Fruit fly (Drosophila melanogaster) whole organism, embryonic: ENCODE measurements around the gene CG42342.

Experiments
- Aef1 ChIP-seq: fragments of 200-800 bp; sonication (Bioruptor generic); IDR thresholded peaks from 3 replicates; pipeline ENCODE4 v1.3.6; 2022; ENCODE audit warnings: missing biosample characterization, missing genetic modification characterization
- Asciz ChIP-seq: fragments of 200-800 bp; sonication (Bioruptor generic); optimal IDR thresholded peaks from 2 replicates; lab custom pipeline; 2017; ENCODE audit warnings: missing biosample characterization, mild to moderate bottlenecking, missing genetic modification characterization, missing genetic modification reagents
- CG10274 ChIP-seq: fragments of 200-800 bp; sonication (Bioruptor generic); optimal IDR thresholded peaks from 3 replicates; lab custom pipeline; 2017; ENCODE audit warnings: missing biosample characterization, mild to moderate bottlenecking, missing genetic modification characterization
- CG10654 ChIP-seq: fragments of 200-800 bp; sonication (Bioruptor generic); optimal IDR thresholded peaks from 2 replicates; lab custom pipeline; 2016; ENCODE audit warnings: missing biosample characterization, missing genetic modification characterization
- CG11456 ChIP-seq: fragments of 200-800 bp; sonication (Bioruptor generic); IDR thresholded peaks from 3 replicates; pipeline ENCODE4 v1.3.6; 2022; ENCODE audit warnings: missing biosample characterization, missing genetic modification characterization
- CG11695 ChIP-seq: fragments of 200-800 bp; sonication (Bioruptor generic); IDR thresholded peaks from 3 replicates; pipeline ENCODE4 v1.3.6; 2022; ENCODE audit warnings: missing biosample characterization, missing genetic modification characterization
- CG13287 ChIP-seq: fragments of 200-800 bp; sonication (Bioruptor generic); IDR thresholded peaks from 2 replicates; pipeline ENCODE4 v1.3.6; 2022; ENCODE audit warnings: missing biosample characterization, missing genetic modification characterization; ENCODE audit not compliant: partially characterized antibody
- CG15073 ChIP-seq: fragments of 200-800 bp; sonication (Bioruptor generic); optimal IDR thresholded peaks from 2 replicates; lab custom pipeline; 2016; ENCODE audit warnings: missing biosample characterization, missing genetic modification characterization
- CG1529 ChIP-seq: fragments of 200-800 bp; sonication (Bioruptor generic); optimal IDR thresholded peaks from 3 replicates; lab custom pipeline; 2018; ENCODE audit warnings: missing biosample characterization, missing genetic modification characterization
- CG1603 ChIP-seq: fragments of 200-800 bp; sonication (Bioruptor generic); optimal IDR thresholded peaks from 2 replicates; lab custom pipeline; 2019; ENCODE audit warnings: missing biosample characterization, mild to moderate bottlenecking, missing genetic modification characterization, moderate library complexity
- CG16779 ChIP-seq: fragments of 200-800 bp; sonication (Bioruptor generic); IDR thresholded peaks from 2 replicates; pipeline ENCODE4 v1.3.6; 2022; ENCODE audit warnings: missing biosample characterization, missing genetic modification characterization
- CG16863 ChIP-seq: fragments of 200-800 bp; sonication (Bioruptor generic); optimal IDR thresholded peaks from 3 replicates; lab custom pipeline; 2016; ENCODE audit warnings: missing biosample characterization, missing genetic modification characterization
- CG17912 ChIP-seq: fragments of 200-800 bp; sonication (Bioruptor generic); optimal IDR thresholded peaks from 2 replicates; lab custom pipeline; 2018; ENCODE audit warnings: missing biosample characterization, mild to moderate bottlenecking, missing genetic modification characterization
- CG1792 ChIP-seq: fragments of 200-800 bp; sonication (Bioruptor generic); optimal IDR thresholded peaks from 2 replicates; lab custom pipeline; 2016; ENCODE audit warnings: missing biosample characterization, missing genetic modification characterization
- CG1832 ChIP-seq: fragments of 200-800 bp; sonication (Bioruptor generic); optimal IDR thresholded peaks from 2 replicates; lab custom pipeline; 2017; ENCODE audit warnings: missing biosample characterization, mild to moderate bottlenecking, missing genetic modification characterization, inconsistent platforms
- CG18599 ChIP-seq: fragments of 200-800 bp; sonication (Bioruptor generic); optimal IDR thresholded peaks from 3 replicates; lab custom pipeline; 2017; ENCODE audit warnings: missing biosample characterization, missing genetic modification characterization, mild to moderate bottlenecking, moderate library complexity, missing genetic modification reagents
- CG2875 ChIP-seq: fragments of 200-800 bp; sonication (Bioruptor generic); optimal IDR thresholded peaks from 2 replicates; lab custom pipeline; 2017; ENCODE audit warnings: missing biosample characterization, mild to moderate bottlenecking, missing genetic modification characterization, missing genetic modification reagents
- CG3065 ChIP-seq: fragments of 200-800 bp; sonication (Bioruptor generic); optimal IDR thresholded peaks from 2 replicates; lab custom pipeline; 2016; ENCODE audit warnings: missing biosample characterization, missing genetic modification characterization
- CG31365 ChIP-seq: fragments of 200-800 bp; sonication (Bioruptor generic); optimal IDR thresholded peaks from 2 replicates; lab custom pipeline; 2018; ENCODE audit warnings: missing biosample characterization, mild to moderate bottlenecking, missing genetic modification characterization
- CG32772 ChIP-seq: fragments of 200-800 bp; sonication (Bioruptor generic); IDR thresholded peaks from 2 replicates; pipeline ENCODE4 v1.3.6; 2022; ENCODE audit warnings: missing biosample characterization, missing genetic modification characterization
- CG34224 ChIP-seq: fragments of 200-800 bp; sonication (Bioruptor generic); IDR thresholded peaks from 3 replicates; pipeline ENCODE4 v1.3.6; 2022; ENCODE audit warnings: missing biosample characterization, missing genetic modification characterization; ENCODE audit not compliant: partially characterized antibody
- CG5953 ChIP-seq: fragments of 200-800 bp; sonication (Bioruptor generic); IDR thresholded peaks from 2 replicates; pipeline ENCODE4 v1.3.6; 2022; ENCODE audit warnings: missing biosample characterization, missing genetic modification characterization
- CG7786 ChIP-seq: fragments of 200-800 bp; sonication (Bioruptor generic); optimal IDR thresholded peaks from 2 replicates; lab custom pipeline; 2016; ENCODE audit warnings: missing biosample characterization, missing genetic modification characterization
- CG8089 ChIP-seq: fragments of 200-800 bp; sonication (Bioruptor generic); optimal IDR thresholded peaks from 3 replicates; lab custom pipeline; 2016; ENCODE audit warnings: missing biosample characterization, missing genetic modification characterization
- CG8478 ChIP-seq: fragments of >200 bp; optimal IDR thresholded peaks from 2 replicates; lab custom pipeline; 2018
- CG9932 ChIP-seq: fragments of 200-800 bp; sonication (Bioruptor generic); IDR thresholded peaks from 2 replicates; pipeline ENCODE4 v1.3.6; 2022; ENCODE audit warnings: missing biosample characterization, missing genetic modification characterization
- D ChIP-seq, 2 experiments: fragments of 200-800 bp in 1 of 2; fragments of >200 bp in 1 of 2; sonication (Bioruptor generic) in 1 of 2; optimal IDR thresholded peaks; 2 replicates in 1 of 2; 3 replicates in 1 of 2; lab custom pipeline; 2017; ENCODE audit warnings: mild to moderate bottlenecking in 1 of 2, missing biosample characterization in 1 of 2, missing genetic modification characterization in 1 of 2, missing genetic modification reagents in 1 of 2
- Eip74EF ChIP-seq, 2 experiments: fragments of 200-800 bp in 1 of 2; fragments of >200 bp in 1 of 2; sonication (Bioruptor generic) in 1 of 2; optimal IDR thresholded peaks; 2 replicates each; lab custom pipeline; 2017 to 2019; ENCODE audit warnings: missing biosample characterization in 2 of 2, missing genetic modification characterization in 2 of 2, mild to moderate bottlenecking in 1 of 2, moderate library complexity in 1 of 2
- Fer3 ChIP-seq: fragments of 200-800 bp; sonication (Bioruptor generic); optimal IDR thresholded peaks from 2 replicates; lab custom pipeline; 2018; ENCODE audit warnings: missing biosample characterization, mild to moderate bottlenecking, missing genetic modification characterization, moderate library complexity
- MBD-R2 ChIP-seq: fragments of 200-800 bp; sonication (Bioruptor generic); IDR thresholded peaks from 2 replicates; pipeline ENCODE4 v1.3.6; 2022; ENCODE audit warnings: missing biosample characterization, missing genetic modification characterization
- NC2β ChIP-seq: fragments of 200-800 bp; sonication (Bioruptor generic); optimal IDR thresholded peaks from 2 replicates; lab custom pipeline; 2016; ENCODE audit warnings: missing biosample characterization, missing genetic modification characterization
- NK7.1 ChIP-seq: fragments of 200-800 bp; sonication (Bioruptor generic); optimal IDR thresholded peaks from 3 replicates; lab custom pipeline; 2016; ENCODE audit warnings: missing biosample characterization, missing genetic modification characterization
- Nf-YC ChIP-seq: fragments of 200-800 bp; optimal IDR thresholded peaks from 3 replicates; lab custom pipeline; 2019; ENCODE audit warnings: missing biosample characterization, mild to moderate bottlenecking, missing genetic modification characterization, moderate library complexity
- Poxn ChIP-seq: fragments of 200-800 bp; sonication (Bioruptor generic); IDR thresholded peaks from 2 replicates; pipeline ENCODE4 v1.3.6; 2022; ENCODE audit warnings: missing biosample characterization, missing genetic modification characterization
- abd-A ChIP-seq: fragments of 200-800 bp; sonication (Bioruptor generic); optimal IDR thresholded peaks from 3 replicates; lab custom pipeline; 2019; ENCODE audit warnings: missing biosample characterization, mild to moderate bottlenecking, missing genetic modification characterization, moderate library complexity
- ase ChIP-seq: fragments of 200-800 bp; sonication (Bioruptor generic); IDR thresholded peaks from 3 replicates; pipeline ENCODE4 v1.3.6; 2022; ENCODE audit warnings: missing biosample characterization, missing genetic modification characterization
- ato ChIP-seq: fragments of 200-800 bp; sonication (Bioruptor generic); IDR thresholded peaks from 2 replicates; pipeline ENCODE4 v1.3.6; 2022; ENCODE audit warnings: missing biosample characterization, missing genetic modification characterization; ENCODE audit not compliant: partially characterized antibody
- bcd ChIP-seq: fragments of 200-800 bp; sonication (Bioruptor generic); optimal IDR thresholded peaks from 2 replicates; lab custom pipeline; 2017; ENCODE audit warnings: missing biosample characterization, mild to moderate bottlenecking, missing genetic modification characterization
- btn ChIP-seq: fragments of 200-800 bp; sonication (Bioruptor generic); optimal IDR thresholded peaks from 2 replicates; lab custom pipeline; 2016; ENCODE audit warnings: missing biosample characterization, missing genetic modification characterization
- caup ChIP-seq: fragments of 200-800 bp; sonication (Bioruptor generic); optimal IDR thresholded peaks from 3 replicates; lab custom pipeline; 2017; ENCODE audit warnings: missing biosample characterization, mild to moderate bottlenecking, missing genetic modification characterization, moderate library complexity; ENCODE audit not compliant: severe bottlenecking
- chif ChIP-seq, 2 experiments: fragments of 200-800 bp; sonication (Bioruptor generic); optimal IDR thresholded peaks; 3 replicates each; lab custom pipeline; 2016; ENCODE audit warnings: missing biosample characterization in 2 of 2, missing genetic modification characterization in 2 of 2
- crol ChIP-seq: fragments of 200-800 bp; sonication (Bioruptor generic); IDR thresholded peaks from 2 replicates; pipeline ENCODE4 v1.3.6; 2022; ENCODE audit warnings: missing biosample characterization, missing genetic modification characterization
- en ChIP-seq: fragments of 200-800 bp; sonication (Bioruptor generic); optimal IDR thresholded peaks from 2 replicates; lab custom pipeline; 2016; ENCODE audit warnings: missing biosample characterization, missing genetic modification characterization
- eyg ChIP-seq: fragments of 200-800 bp; sonication (Bioruptor generic); optimal IDR thresholded peaks from 3 replicates; lab custom pipeline; 2016; ENCODE audit warnings: missing biosample characterization, missing genetic modification characterization
- fru ChIP-seq: fragments of >200 bp; optimal IDR thresholded peaks from 2 replicates; lab custom pipeline; 2017
- gro ChIP-seq: fragments of 200-800 bp; sonication (Bioruptor generic); optimal IDR thresholded peaks from 2 replicates; lab custom pipeline; 2016; ENCODE audit warnings: missing biosample characterization, missing genetic modification characterization
- jumu ChIP-seq: fragments of 200-800 bp; sonication (Bioruptor generic); optimal IDR thresholded peaks from 3 replicates; lab custom pipeline; 2016; ENCODE audit warnings: missing biosample characterization, missing genetic modification characterization
- pho ChIP-seq: fragments of 200-800 bp; sonication (Bioruptor generic); optimal IDR thresholded peaks from 2 replicates; lab custom pipeline; 2016; ENCODE audit warnings: missing biosample characterization, missing genetic modification characterization
- sisA ChIP-seq: fragments of 200-800 bp; sonication (Bioruptor generic); IDR thresholded peaks from 2 replicates; pipeline ENCODE4 v1.3.6; 2022; ENCODE audit warnings: missing biosample characterization, missing genetic modification characterization
- twi ChIP-seq: fragments of 200-800 bp; optimal IDR thresholded peaks from 2 replicates; lab custom pipeline; 2019; ENCODE audit warnings: missing biosample characterization, mild to moderate bottlenecking, missing genetic modification characterization, moderate library complexity
- yki ChIP-seq: fragments of >200 bp; optimal IDR thresholded peaks from 3 replicates; lab custom pipeline; 2018

Gene CG42342

DNA sequence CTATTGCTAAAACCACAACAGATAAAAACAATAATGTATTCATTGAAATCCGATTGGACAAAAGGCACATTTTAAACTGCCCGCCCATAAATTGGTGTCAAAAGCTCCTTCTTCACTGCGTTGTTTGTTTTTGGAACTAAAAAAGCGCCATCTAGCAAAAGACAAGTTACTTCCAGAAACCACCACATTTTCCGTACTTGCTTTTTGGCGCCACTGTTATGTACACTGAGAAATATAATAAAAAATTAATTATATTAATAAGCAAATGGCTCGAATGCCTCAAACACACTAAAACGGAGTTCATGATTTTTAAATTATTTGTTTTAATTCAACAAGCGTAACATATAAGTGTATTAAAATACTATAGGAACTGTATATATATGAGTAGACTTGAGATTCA is 5.2 kb upstream of the CG42342 start (continued):
- TF ChIP-seq eyg, result peak; percentile 54
- peak; percentile 83 for TF ChIP-seq caup
- TF ChIP-seq gro (GFP tag; lab: Kevin White, UChicago), result no peak
- TF ChIP-seq D (optimal IDR thresholded peaks at IDR 0.05; lab: Kevin White, UChicago), result no peak
- TF ChIP-seq D (GFP tag; optimal IDR thresholded peaks at IDR 0.05; lab: Kevin White, UChicago), result peak; percentile 57
- TF ChIP-seq CG18599 (GFP tag; lab: Kevin White, UChicago), result peak; percentile 85
- no peak for TF ChIP-seq CG8478 (lab: Kevin White, UChicago)
- peak in 1 of 2 experiments; percentile 72 for TF ChIP-seq Eip74EF (GFP tag; optimal IDR thresholded peaks at IDR 0.05; lab: Kevin White, UChicago)
- no peak for TF ChIP-seq yki (lab: Kevin White, UChicago)
- peak; percentile 67 for TF ChIP-seq CG31365 (tag; lab: Kevin White, UChicago)
- peak; percentile 92 for TF ChIP-seq CG9932 (GFP tag; lab: Robert Waterston, UW)
- peak; percentile 73 for TF ChIP-seq CG2875 (GFP tag; lab: Kevin White, UChicago)
- no peak for TF ChIP-seq Poxn (GFP tag; lab: Robert Waterston, UW)
- TF ChIP-seq ase (GFP tag; lab: Robert Waterston, UW), result peak; percentile 95
- TF ChIP-seq CG10654, result peak; percentile 80
- peak; percentile 61 for TF ChIP-seq pho
- TF ChIP-seq CG16863 (GFP tag; lab: Kevin White, UChicago), result peak; percentile 66
- peak; percentile 36 for TF ChIP-seq CG1792 (GFP tag; lab: Kevin White, UChicago)
- no peak for TF ChIP-seq CG1832 (GFP tag; lab: Kevin White, UChicago)
- TF ChIP-seq CG1529, result peak; percentile 58
- TF ChIP-seq CG8089 (GFP tag; lab: Kevin White, UChicago), result peak; percentile 49
- peak; percentile 84 for TF ChIP-seq bcd
- peak; percentile 87 for TF ChIP-seq Fer3
- TF ChIP-seq CG1603 (tag; lab: Kevin White, UChicago), result peak; percentile 72
- no peak for TF ChIP-seq fru (lab: Kevin White, UChicago)
- TF ChIP-seq CG32772 (GFP tag; lab: Robert Waterston, UW), result peak; percentile 84
- TF ChIP-seq Aef1, result peak; percentile 85
- no peak for TF ChIP-seq CG13287 (GFP tag; lab: Robert Waterston, UW)
- TF ChIP-seq CG10274 (GFP tag; lab: Kevin White, UChicago), result peak; percentile 4
- TF ChIP-seq CG5953, result peak; percentile 90
- peak; percentile 25; the same call in 1 of the 2 replicates for TF ChIP-seq MBD-R2
- no peak for TF ChIP-seq abd-A (tag; lab: Kevin White, UChicago)
- TF ChIP-seq crol, result no peak
- peak; percentile 97 for TF ChIP-seq CG11456 (GFP tag; lab: Robert Waterston, UW)
- no peak for TF ChIP-seq CG34224 (GFP tag; lab: Robert Waterston, UW)
- peak; percentile 50 to 78 for TF ChIP-seq chif (GFP tag; optimal IDR thresholded peaks at IDR 0.05; lab: Kevin White, UChicago)
- peak; percentile 57 for TF ChIP-seq en (GFP tag; lab: Kevin White, UChicago)
- peak; percentile 77 for TF ChIP-seq Asciz
- peak; percentile 52 for TF ChIP-seq CG3065
- TF ChIP-seq btn (GFP tag; lab: Kevin White, UChicago), result peak; percentile 10
- peak; percentile 69 for TF ChIP-seq NC2β (GFP tag; lab: Kevin White, UChicago)
- TF ChIP-seq NK7.1 (GFP tag; lab: Kevin White, UChicago), result no peak
- TF ChIP-seq CG7786, result peak; percentile 36
- TF ChIP-seq twi, result peak; percentile 62
- TF ChIP-seq CG15073 (GFP tag; lab: Kevin White, UChicago), result peak; percentile 44
- peak; percentile 41; the same call in 1 of the 2 replicates for TF ChIP-seq ato (GFP tag; lab: Robert Waterston, UW)
- TF ChIP-seq Nf-YC (tag; lab: Kevin White, UChicago), result peak; percentile 74
- TF ChIP-seq CG17912, result peak; percentile 66
- TF ChIP-seq CG16779 (GFP tag; lab: Robert Waterston, UW), result 0 out of 2 replicates have a peak, but pooled peaks have one; percentile 58
- peak; percentile 89 for TF ChIP-seq sisA (GFP tag; lab: Robert Waterston, UW)
- TF ChIP-seq jumu (GFP tag; lab: Kevin White, UChicago), result peak; percentile 26
- TF ChIP-seq CG11695 (GFP tag; lab: Robert Waterston, UW), result peak; percentile 86
